Worm (Caenorhabditis elegans): Measurements from ENCODE around the gene C42C1.12.

C42C1.12 gene

ce11 chrIV:12270392-12270791, 11.6 kb downstream of the C42C1.12 start, which contains the start of gene C42C1.3:
Gene C42C1.3, minus strand, starts transcription at chrIV:12270492.
- no peak for TF ChIP-seq F26F4.8 (GFP tag; conservative IDR thresholded peaks at IDR 0.05)
- no peak for TF ChIP-seq F44E2.7 (GFP tag; IDR thresholded peaks at IDR 0.05)
- peak; percentile 9 for TF ChIP-seq aha-1 (tag)
- TF ChIP-seq daf-16 (GFP tag; optimal IDR thresholded peaks at IDR 0.05) = no peak
- no peak for TF ChIP-seq daf-16 (tag; optimal IDR thresholded peaks at IDR 0.05)

- peak; percentile 94 for TF ChIP-seq D1046.2 (GFP tag; IDR thresholded peaks at IDR 0.05)
- TF ChIP-seq R02D3.7 (tag; optimal IDR thresholded peaks at IDR 0.05) = peak; percentile 66
- peak in 1 of 2 experiments; percentile 39 for TF ChIP-seq hif-1 (tag; optimal IDR thresholded peaks at IDR 0.05)
- TF ChIP-seq daf-16 (GFP tag; optimal IDR thresholded peaks at IDR 0.05) = no peak
- no peak for TF ChIP-seq daf-16 (tag; optimal IDR thresholded peaks at IDR 0.05)
- peak in 1 of 2 experiments; percentile 43 for TF ChIP-seq mdl-1 (tag; optimal IDR thresholded peaks at IDR 0.05)
- TF ChIP-seq ceh-20 (GFP tag; IDR thresholded peaks at IDR 0.05) = no peak
- no peak for TF ChIP-seq madf-9 (GFP tag; conservative IDR thresholded peaks at IDR 0.05)
- peak; percentile 67 for TF ChIP-seq mep-1 (tag; optimal IDR thresholded peaks at IDR 0.05)
- TF ChIP-seq hlh-30 (tag; optimal IDR thresholded peaks at IDR 0.05; ENCODE audit: insufficient read depth) = peak; percentile 78
- TF ChIP-seq unc-130 (GFP tag; optimal IDR thresholded peaks at IDR 0.05) = peak; percentile 2
- TF ChIP-seq nhr-77 (tag; optimal IDR thresholded peaks at IDR 0.05) = peak; percentile 1
- TF ChIP-seq hmg-1.1 (GFP tag; IDR thresholded peaks at IDR 0.05) = 0 out of 2 replicates have a peak, but pooled peaks have one; percentile 30
- peak; percentile 78 for TF ChIP-seq mes-2 (tag; optimal IDR thresholded peaks at IDR 0.05; ENCODE audit: poor library complexity, severe bottlenecking)
- TF ChIP-seq hlh-11 (tag; optimal IDR thresholded peaks at IDR 0.05) = no peak
- peak; percentile 54 for TF ChIP-seq rbr-2 (tag; optimal IDR thresholded peaks at IDR 0.05)
- TF ChIP-seq nhr-6 (tag; optimal IDR thresholded peaks at IDR 0.05) = peak; percentile 68
- peak; percentile 90 to 98 for TF ChIP-seq lsy-2 (tag; optimal IDR thresholded peaks at IDR 0.05)
- TF ChIP-seq dpl-1 (GFP tag; optimal IDR thresholded peaks at IDR 0.05) = peak; percentile 56
- no peak for TF ChIP-seq pha-4 (GFP tag; IDR thresholded peaks at IDR 0.05)
- peak; percentile 48 for TF ChIP-seq pha-4 (tag; optimal IDR thresholded peaks at IDR 0.05)
Measured at ce11 chrIV:12268272-12269045, 13.5 kb downstream of the C42C1.12 start, which contains the start of the genes ppm-1.H and rpl-34. Gene ppm-1.H, minus strand, starts transcription at chrIV:12268322. Gene rpl-34, plus strand, starts transcription at chrIV:12268995.

DNA sequence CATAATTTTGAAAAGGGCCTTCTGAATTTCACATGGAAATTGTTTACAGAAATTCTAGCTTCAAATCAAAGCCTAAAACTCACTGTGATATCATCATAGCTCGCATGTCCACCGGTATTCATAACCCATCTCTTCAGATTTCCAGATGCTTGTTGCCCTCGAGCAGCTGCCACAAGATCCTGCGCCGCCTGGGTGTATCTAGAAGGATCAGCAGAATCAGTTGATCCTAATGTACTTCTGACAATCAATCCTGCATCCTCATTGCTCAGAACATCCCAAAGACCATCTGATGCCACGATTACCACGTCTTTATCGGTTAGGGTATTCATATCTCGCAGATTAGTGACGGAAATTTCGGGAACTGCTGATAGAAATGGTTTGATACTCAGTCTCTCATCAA, 16.1 kb downstream of the C42C1.12 start:
- TF ChIP-seq F37D6.2 (tag; optimal IDR thresholded peaks at IDR 0.05) (no peak), aha-1 (tag) (peak; percentile 92)

ce11 chrIV:12261353-12261752, 20.7 kb downstream of the C42C1.12 start, which contains the start of gene sre-14:
Gene sre-14, minus strand, starts transcription at chrIV:12261453.
- TF ChIP-seq ceh-20 (GFP tag; IDR thresholded peaks at IDR 0.05) (no peak), F49E8.2 (tag; optimal IDR thresholded peaks at IDR 0.05; ENCODE audit: borderline replicate concordance) (no peak), daf-16 (GFP tag; optimal IDR thresholded peaks at IDR 0.05) (no peak), daf-16 (tag; optimal IDR thresholded peaks at IDR 0.05) (no peak), ztf-7 (tag; optimal IDR thresholded peaks at IDR 0.05) (no peak), F37D6.2 (tag; optimal IDR thresholded peaks at IDR 0.05) (no peak), nhr-42 (GFP tag; IDR thresholded peaks at IDR 0.05) (no peak), spr-1 (tag; optimal IDR thresholded peaks at IDR 0.05) (no peak), mdl-1 (tag; optimal IDR thresholded peaks at IDR 0.05) (no peak), duxl-1 (tag; optimal IDR thresholded peaks at IDR 0.05; ENCODE audit: poor library complexity) (no peak), skn-1 (tag; optimal IDR thresholded peaks at IDR 0.05) (no peak), nhr-76 (tag; optimal IDR thresholded peaks at IDR 0.05) (no peak), php-3 (GFP tag; IDR thresholded peaks at IDR 0.05) (no peak), hmg-1.1 (GFP tag; IDR thresholded peaks at IDR 0.05) (no peak), gei-8 (GFP tag; optimal IDR thresholded peaks at IDR 0.05) (no peak), ZK546.5 (tag; optimal IDR thresholded peaks at IDR 0.05) (no peak), hlh-11 (tag; optimal IDR thresholded peaks at IDR 0.05) (no peak), rbr-2 (tag; optimal IDR thresholded peaks at IDR 0.05) (no peak)
